Worm (Caenorhabditis elegans): ENCODE data around the gene B0303.7.
A peak's percentile ranks its signal among the peaks of the same experiment; 100 is the strongest.

ce11 chrIII:8650235-8650817, 43.1 kb upstream of the B0303.7 start, which contains the start of gene flp-23:
- TF ChIP-seq tbx-2 (tag; optimal IDR thresholded peaks at IDR 0.05) = no peak
- TF ChIP-seq nfya-1 (tag; optimal IDR thresholded peaks at IDR 0.05; ENCODE audit: insufficient read depth) = peak; percentile 44
- no peak for TF ChIP-seq ceh-82 (tag; optimal IDR thresholded peaks at IDR 0.05)
- TF ChIP-seq unc-39 (tag; optimal IDR thresholded peaks at IDR 0.05) = no peak
- TF ChIP-seq ZK546.5 (tag; optimal IDR thresholded peaks at IDR 0.05) = no peak
- peak; percentile 16 for TF ChIP-seq pha-4 (tag; optimal IDR thresholded peaks at IDR 0.05)
- TF ChIP-seq nhr-25 (tag; optimal IDR thresholded peaks at IDR 0.05) = no peak
- TF ChIP-seq nhr-76 (tag; optimal IDR thresholded peaks at IDR 0.05) = no peak
- no peak for TF ChIP-seq mdl-1 (tag; optimal IDR thresholded peaks at IDR 0.05)
- TF ChIP-seq jun-1 (tag; optimal IDR thresholded peaks at IDR 0.05) = no peak
- TF ChIP-seq elt-1 (tag; optimal IDR thresholded peaks at IDR 0.05) = no peak
- no peak for TF ChIP-seq ztf-11 (tag; optimal IDR thresholded peaks at IDR 0.05)

Data from whole organism, L3 larva.